Fruit fly (Drosophila melanogaster): ENCODE data around the gene IntS11.

dm6 chr3R:29714314-29714713, 30.8 kb upstream of the IntS11 start, which contains the start of gene Obp99d:
- TF ChIP-seq CG4496 (GFP tag; IDR thresholded peaks at IDR 0.05) (no peak), EcR (GFP tag; optimal IDR thresholded peaks at IDR 0.05) (no peak), CG8159 (tag; optimal IDR thresholded peaks at IDR 0.05) (no peak), CG9948 (tag; optimal IDR thresholded peaks at IDR 0.05) (no peak), CG15710 (tag; optimal IDR thresholded peaks at IDR 0.05) (no peak), gl (tag; optimal IDR thresholded peaks at IDR 0.05) (no peak), D1 (tag; optimal IDR thresholded peaks at IDR 0.05) (no peak), Pif1B (GFP tag; optimal IDR thresholded peaks at IDR 0.05) (no peak), fd96Ca (GFP tag; IDR thresholded peaks at IDR 0.05) (no peak)
